Fruit fly (Drosophila melanogaster) whole organism, embryonic: ENCODE measurements around the gene CG12470.

Source experiments
- CG10274 ChIP-seq: fragments of 200-800 bp; sonication (Bioruptor generic); optimal IDR thresholded peaks from 3 replicates; lab custom pipeline; 2017; ENCODE audit warnings: missing biosample characterization, mild to moderate bottlenecking, missing genetic modification characterization
- CG10959 ChIP-seq: fragments of 200-800 bp; sonication (Bioruptor generic); IDR thresholded peaks from 2 replicates; pipeline ENCODE4 v1.3.6; 2022; ENCODE audit warnings: missing biosample characterization, missing genetic modification characterization
- CG11504 ChIP-seq: fragments of 200-800 bp; sonication (Bioruptor generic); optimal IDR thresholded peaks from 3 replicates; lab custom pipeline; 2019; ENCODE audit warnings: missing biosample characterization, mild to moderate bottlenecking, missing genetic modification characterization, moderate library complexity
- CG11560 ChIP-seq: fragments of 200-800 bp; sonication (Bioruptor generic); IDR thresholded peaks from 3 replicates; pipeline ENCODE4 v1.3.6; 2022; ENCODE audit warnings: missing biosample characterization, missing genetic modification characterization
- CG12219 ChIP-seq: fragments of 200-800 bp; sonication (Bioruptor generic); optimal IDR thresholded peaks from 3 replicates; lab custom pipeline; 2018; ENCODE audit warnings: missing biosample characterization, mild to moderate bottlenecking, missing genetic modification characterization
- CG14860 ChIP-seq: fragments of 200-800 bp; sonication (Bioruptor generic); IDR thresholded peaks from 3 replicates; pipeline ENCODE4 v1.3.6; 2022; ENCODE audit warnings: missing biosample characterization, missing genetic modification characterization; ENCODE audit not compliant: partially characterized antibody
- CG16815 ChIP-seq: fragments of 200-800 bp; sonication (Bioruptor generic); optimal IDR thresholded peaks from 3 replicates; lab custom pipeline; 2017; ENCODE audit warnings: missing biosample characterization, mild to moderate bottlenecking, missing genetic modification characterization
- CG17612 ChIP-seq: fragments of 200-800 bp; sonication (Bioruptor generic); IDR thresholded peaks from 2 replicates; pipeline ENCODE4 v1.3.6; 2022; ENCODE audit warnings: missing biosample characterization, missing genetic modification characterization
- CG17802 ChIP-seq: fragments of 200-800 bp; sonication (Bioruptor generic); optimal IDR thresholded peaks from 2 replicates; lab custom pipeline; 2018; ENCODE audit warnings: missing biosample characterization, mild to moderate bottlenecking, missing genetic modification characterization, moderate library complexity
- CG2199 ChIP-seq: fragments of 200-800 bp; sonication (Bioruptor generic); IDR thresholded peaks from 3 replicates; pipeline ENCODE4 v1.3.6; 2022; ENCODE audit warnings: missing biosample characterization, missing genetic modification characterization
- CG30020 ChIP-seq: fragments of 200-800 bp; optimal IDR thresholded peaks from 2 replicates; lab custom pipeline; 2019; ENCODE audit warnings: missing biosample characterization, mild to moderate bottlenecking, missing genetic modification characterization, moderate library complexity
- CG3281 ChIP-seq: fragments of 200-800 bp; sonication (Bioruptor generic); optimal IDR thresholded peaks from 3 replicates; lab custom pipeline; 2017; ENCODE audit warnings: missing biosample characterization, mild to moderate bottlenecking, missing genetic modification characterization
- CG3995 ChIP-seq: fragments of 200-800 bp; sonication (Bioruptor generic); optimal IDR thresholded peaks from 3 replicates; lab custom pipeline; 2016; ENCODE audit warnings: missing biosample characterization, missing genetic modification characterization
- CG42726 ChIP-seq: fragments of 200-800 bp; sonication (Bioruptor generic); IDR thresholded peaks from 2 replicates; pipeline ENCODE4 v1.3.6; 2022; ENCODE audit warnings: missing biosample characterization, missing genetic modification characterization; ENCODE audit not compliant: partially characterized antibody
- CG7556 ChIP-seq: fragments of 200-800 bp; sonication (Bioruptor generic); optimal IDR thresholded peaks from 2 replicates; lab custom pipeline; 2017; ENCODE audit warnings: missing biosample characterization, mild to moderate bottlenecking, missing genetic modification characterization
- CG7745 ChIP-seq: fragments of 200-800 bp; sonication (Bioruptor generic); optimal IDR thresholded peaks from 2 replicates; lab custom pipeline; 2018; ENCODE audit warnings: missing biosample characterization, mild to moderate bottlenecking, missing genetic modification characterization, moderate library complexity
- CG7839 ChIP-seq: fragments of 200-800 bp; sonication (Bioruptor generic); optimal IDR thresholded peaks from 3 replicates; lab custom pipeline; 2018; ENCODE audit warnings: missing biosample characterization, mild to moderate bottlenecking, missing genetic modification characterization, moderate library complexity
- CG8359 ChIP-seq: fragments of 200-800 bp; sonication (Bioruptor generic); optimal IDR thresholded peaks from 2 replicates; lab custom pipeline; 2017; ENCODE audit warnings: missing biosample characterization, mild to moderate bottlenecking, missing genetic modification characterization, borderline replicate concordance
- Camta ChIP-seq: fragments of 200-800 bp; sonication (Bioruptor generic); optimal IDR thresholded peaks from 2 replicates; lab custom pipeline; 2016; ENCODE audit warnings: missing biosample characterization, missing genetic modification characterization
- D19B ChIP-seq: fragments of 200-800 bp; sonication (Bioruptor generic); optimal IDR thresholded peaks from 2 replicates; lab custom pipeline; 2017; ENCODE audit warnings: missing biosample characterization, mild to moderate bottlenecking, missing genetic modification characterization
- Dfd ChIP-seq, 2 experiments: fragments of >200 bp; optimal IDR thresholded peaks; 2 replicates each; lab custom pipeline; 2017; ENCODE audit warnings: missing biosample characterization in 2 of 2, missing genetic modification characterization in 2 of 2
- Dp ChIP-seq: fragments of 200-800 bp; sonication (Bioruptor generic); optimal IDR thresholded peaks from 2 replicates; lab custom pipeline; 2018; ENCODE audit warnings: missing biosample characterization, mild to moderate bottlenecking, missing genetic modification characterization, moderate library complexity
- Drgx ChIP-seq: fragments of 200-800 bp; sonication (Bioruptor generic); IDR thresholded peaks from 2 replicates; pipeline ENCODE4 v1.3.6; 2022; ENCODE audit warnings: missing biosample characterization, missing genetic modification characterization
- Ets97D ChIP-seq: fragments of 200-800 bp; sonication (Bioruptor generic); optimal IDR thresholded peaks from 3 replicates; lab custom pipeline; 2016; ENCODE audit warnings: missing biosample characterization, missing genetic modification characterization
- Fer1 ChIP-seq: fragments of 200-800 bp; sonication (Bioruptor generic); optimal IDR thresholded peaks from 2 replicates; lab custom pipeline; 2017; ENCODE audit warnings: missing biosample characterization, mild to moderate bottlenecking, missing genetic modification characterization
- Myb ChIP-seq: fragments of 200-800 bp; sonication (Bioruptor generic); optimal IDR thresholded peaks from 2 replicates; lab custom pipeline; 2016; ENCODE audit warnings: missing biosample characterization, missing genetic modification characterization
- Nf-YC ChIP-seq: fragments of 200-800 bp; optimal IDR thresholded peaks from 3 replicates; lab custom pipeline; 2019; ENCODE audit warnings: missing biosample characterization, mild to moderate bottlenecking, missing genetic modification characterization, moderate library complexity
- Sin3A ChIP-seq: fragments of >200 bp; optimal IDR thresholded peaks from 2 replicates; lab custom pipeline; 2018
- Stat92E ChIP-seq, 3 experiments: fragments of >200 bp in 2 of 3; fragments of 200-800 bp in 1 of 3; sonication (Bioruptor generic) in 1 of 3; optimal IDR thresholded peaks; 2 replicates each; lab custom pipeline; 2017 to 2019; ENCODE audit warnings: missing biosample characterization in 3 of 3, missing genetic modification characterization in 3 of 3, mild to moderate bottlenecking in 1 of 3, moderate library complexity in 1 of 3
- Xbp1 ChIP-seq: fragments of 200-800 bp; sonication (Bioruptor generic); optimal IDR thresholded peaks from 3 replicates; lab custom pipeline; 2016; ENCODE audit warnings: missing biosample characterization, mild to moderate bottlenecking, missing genetic modification characterization
- YL-1 ChIP-seq: fragments of 200-800 bp; sonication (Bioruptor generic); optimal IDR thresholded peaks from 3 replicates; lab custom pipeline; 2017; ENCODE audit warnings: missing biosample characterization, mild to moderate bottlenecking, missing genetic modification characterization
- crc ChIP-seq: fragments of 200-800 bp; sonication (Bioruptor generic); optimal IDR thresholded peaks from 2 replicates; lab custom pipeline; 2016; ENCODE audit warnings: missing biosample characterization, missing genetic modification characterization
- danr ChIP-seq: fragments of 200-800 bp; sonication (Bioruptor generic); IDR thresholded peaks from 2 replicates; pipeline ENCODE4 v1.3.6; 2022; ENCODE audit warnings: missing biosample characterization, missing genetic modification characterization
- disco-r ChIP-seq: fragments of 200-800 bp; sonication (Bioruptor generic); optimal IDR thresholded peaks from 2 replicates; lab custom pipeline; 2016; ENCODE audit warnings: missing biosample characterization, missing genetic modification characterization
- dmrt99B ChIP-seq: fragments of 200-800 bp; sonication (Bioruptor generic); optimal IDR thresholded peaks from 2 replicates; lab custom pipeline; 2018; ENCODE audit warnings: missing biosample characterization, mild to moderate bottlenecking, missing genetic modification characterization, moderate library complexity
- fru ChIP-seq: fragments of >200 bp; optimal IDR thresholded peaks from 2 replicates; lab custom pipeline; 2017
- gfzf ChIP-seq: fragments of 200-800 bp; sonication (Bioruptor generic); optimal IDR thresholded peaks from 2 replicates; lab custom pipeline; 2016; ENCODE audit warnings: missing biosample characterization, mild to moderate bottlenecking, missing genetic modification characterization, moderate library complexity
- her ChIP-seq: fragments of 200-800 bp; sonication (Bioruptor generic); optimal IDR thresholded peaks from 2 replicates; lab custom pipeline; 2016; ENCODE audit warnings: missing biosample characterization, missing genetic modification characterization
- jumu ChIP-seq: fragments of 200-800 bp; sonication (Bioruptor generic); optimal IDR thresholded peaks from 3 replicates; lab custom pipeline; 2016; ENCODE audit warnings: missing biosample characterization, missing genetic modification characterization
- klu ChIP-seq: fragments of 200-800 bp; sonication (Bioruptor generic); IDR thresholded peaks from 2 replicates; pipeline ENCODE4 v1.3.6; 2022; ENCODE audit warnings: missing biosample characterization, missing genetic modification characterization
- knrl ChIP-seq: fragments of 200-800 bp; sonication (Bioruptor generic); IDR thresholded peaks from 3 replicates; pipeline ENCODE4 v1.3.6; 2022; ENCODE audit warnings: missing biosample characterization, missing genetic modification characterization; ENCODE audit not compliant: partially characterized antibody
- nom ChIP-seq: fragments of 200-800 bp; sonication (Bioruptor generic); optimal IDR thresholded peaks from 2 replicates; lab custom pipeline; 2017; ENCODE audit warnings: missing biosample characterization, missing genetic modification characterization, mild to moderate bottlenecking, moderate library complexity, missing genetic modification reagents
- row ChIP-seq: fragments of 200-800 bp; sonication (Bioruptor generic); IDR thresholded peaks from 3 replicates; pipeline ENCODE4 v1.3.6; 2022; ENCODE audit warnings: missing biosample characterization, missing genetic modification characterization
- sens-2 ChIP-seq: fragments of 200-800 bp; sonication (Bioruptor generic); IDR thresholded peaks from 2 replicates; pipeline ENCODE4 v1.3.6; 2022; ENCODE audit warnings: missing biosample characterization, missing genetic modification characterization
- stwl ChIP-seq: fragments of 200-800 bp; sonication (Bioruptor generic); optimal IDR thresholded peaks from 3 replicates; lab custom pipeline; 2018; ENCODE audit warnings: missing biosample characterization, mild to moderate bottlenecking, missing genetic modification characterization, moderate library complexity
- twi ChIP-seq: fragments of 200-800 bp; optimal IDR thresholded peaks from 2 replicates; lab custom pipeline; 2019; ENCODE audit warnings: missing biosample characterization, mild to moderate bottlenecking, missing genetic modification characterization, moderate library complexity
- unc-4 ChIP-seq: fragments of 200-800 bp; sonication (Bioruptor generic); IDR thresholded peaks from 2 replicates; pipeline ENCODE4 v1.3.6; 2022; ENCODE audit warnings: missing biosample characterization, missing genetic modification characterization; ENCODE audit not compliant: partially characterized antibody
- vnd ChIP-seq: fragments of 200-800 bp; sonication (Bioruptor generic); IDR thresholded peaks from 3 replicates; pipeline ENCODE4 v1.3.6; 2022; ENCODE audit warnings: missing biosample characterization, missing genetic modification characterization; ENCODE audit not compliant: partially characterized antibody
- yki ChIP-seq: fragments of >200 bp; optimal IDR thresholded peaks from 3 replicates; lab custom pipeline; 2018
- zfh2 ChIP-seq: fragments of 200-800 bp; sonication (Bioruptor generic); optimal IDR thresholded peaks from 2 replicates; lab custom pipeline; 2016; ENCODE audit warnings: missing biosample characterization, missing genetic modification characterization

The CG12470 gene

DNA sequence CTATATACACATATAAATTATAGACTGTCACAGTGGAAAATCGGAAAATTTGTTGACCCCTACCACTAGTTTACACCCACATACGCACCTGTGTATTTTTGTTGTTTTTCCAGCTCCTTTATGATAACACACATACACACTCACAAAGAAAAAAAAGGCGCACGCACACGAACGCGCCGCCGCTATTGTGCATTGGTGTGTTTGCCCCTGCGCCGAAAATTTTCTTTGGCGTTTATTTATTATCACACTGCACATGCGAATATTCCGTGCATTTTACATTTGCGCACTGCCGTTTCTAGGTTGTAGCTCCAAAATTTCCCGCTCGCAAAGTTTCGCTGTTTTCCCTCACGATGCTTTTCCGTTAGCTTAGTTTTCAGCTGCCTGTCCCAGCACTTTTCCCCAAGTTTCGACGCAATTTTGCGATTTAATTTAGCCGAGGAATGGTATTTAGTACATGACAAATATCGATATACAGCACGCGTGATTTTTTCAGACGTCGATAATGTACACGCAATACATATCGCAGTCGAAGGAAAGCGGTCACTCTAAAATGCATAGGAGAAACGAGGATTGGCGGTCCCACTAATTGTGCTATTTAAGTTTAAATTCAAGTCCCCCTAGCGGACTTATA, 28.3 kb upstream of the CG12470 start, which contains the start of the genes CG3777 and ewg (continued):
- no peak for TF ChIP-seq dmrt99B
- TF ChIP-seq Ets97D (GFP tag; lab: Kevin White, UChicago) = peak; percentile 79
- peak; percentile 27 for TF ChIP-seq CG11504 (tag; lab: Kevin White, UChicago)
- peak; percentile 24 for TF ChIP-seq nom (GFP tag; lab: Kevin White, UChicago)
- TF ChIP-seq CG14860 (GFP tag; lab: Robert Waterston, UW) = peak; percentile 93
- peak; percentile 7 for TF ChIP-seq zfh2 (GFP tag; lab: Kevin White, UChicago)
- no peak for TF ChIP-seq yki (lab: Kevin White, UChicago)
- TF ChIP-seq danr (GFP tag; lab: Robert Waterston, UW) = no peak
- TF ChIP-seq Dp = peak; percentile 80
- peak; percentile 65 for TF ChIP-seq CG7745 (tag; lab: Kevin White, UChicago)
- no peak for TF ChIP-seq twi (tag; lab: Kevin White, UChicago)
- TF ChIP-seq row = peak; percentile 52; the same call in 2 of the 3 replicates
- TF ChIP-seq klu (GFP tag; lab: Robert Waterston, UW) = no peak
- no peak for TF ChIP-seq CG3281 (GFP tag; lab: Kevin White, UChicago)
- TF ChIP-seq CG11560 (tag; lab: Robert Waterston, UW) = no peak
- no peak for TF ChIP-seq Drgx (GFP tag; lab: Robert Waterston, UW)
- peak; percentile 22 for TF ChIP-seq YL-1
- TF ChIP-seq CG17802 = no peak
- peak; percentile 54 for TF ChIP-seq Xbp1 (GFP tag; lab: Kevin White, UChicago)
- peak; percentile 33 for TF ChIP-seq her (GFP tag; lab: Kevin White, UChicago)
- no peak for TF ChIP-seq jumu
- no peak for TF ChIP-seq disco-r (GFP tag; lab: Kevin White, UChicago)
- TF ChIP-seq Dfd (GFP tag; optimal IDR thresholded peaks at IDR 0.05; lab: Kevin White, UChicago) = no peak
- no peak for TF ChIP-seq CG12219
- no peak for TF ChIP-seq Camta
- no peak for TF ChIP-seq Fer1 (GFP tag; lab: Kevin White, UChicago)
- TF ChIP-seq vnd = peak; percentile 95
- peak; percentile 91 for TF ChIP-seq unc-4 (GFP tag; lab: Robert Waterston, UW)
- no peak for TF ChIP-seq CG16815
- no peak for TF ChIP-seq CG10959 (GFP tag; lab: Robert Waterston, UW)
- TF ChIP-seq CG17612 (GFP tag; lab: Robert Waterston, UW) = no peak
- TF ChIP-seq CG2199 (GFP tag; lab: Robert Waterston, UW) = peak; percentile 52; the same call in 1 of the 3 replicates
- no peak for TF ChIP-seq CG8359 (GFP tag; lab: Kevin White, UChicago)
- TF ChIP-seq CG42726 (GFP tag; lab: Robert Waterston, UW) = peak; percentile 98; the same call in 1 of the 2 replicates
- peak; percentile 97 for TF ChIP-seq knrl (GFP tag; lab: Robert Waterston, UW)
- peak; percentile 4 for TF ChIP-seq CG7839
- TF ChIP-seq CG7556 (GFP tag; lab: Kevin White, UChicago) = no peak
- no peak for TF ChIP-seq sens-2 (GFP tag; lab: Robert Waterston, UW)
- no peak for TF ChIP-seq D19B (GFP tag; lab: Kevin White, UChicago)
- no peak for TF ChIP-seq Stat92E (GFP tag; optimal IDR thresholded peaks at IDR 0.05; lab: Kevin White, UChicago)
- peak; percentile 49 for TF ChIP-seq CG30020
- TF ChIP-seq Myb = peak; percentile 63
- TF ChIP-seq gfzf (GFP tag; lab: Kevin White, UChicago) = peak; percentile 84
- TF ChIP-seq CG3995 (GFP tag; lab: Kevin White, UChicago) = peak; percentile 54
- peak; percentile 63 for TF ChIP-seq Sin3A
- no peak for TF ChIP-seq CG10274 (GFP tag; lab: Kevin White, UChicago)
- no peak for TF ChIP-seq fru
- TF ChIP-seq Nf-YC (tag; lab: Kevin White, UChicago) = no peak
- no peak for TF ChIP-seq crc (GFP tag; lab: Kevin White, UChicago)
- peak; percentile 99 for TF ChIP-seq stwl (tag; lab: Kevin White, UChicago)
